Fruit fly (Drosophila melanogaster): ENCODE measurements around the gene fid.
A peak's percentile ranks its signal among the peaks of the same experiment; 100 is the strongest.

Gene fid

dm6 chr3R:26007964-26008868 is 38.3 kb downstream of the fid start:
- TF ChIP-seq CG11294 (GFP tag; IDR thresholded peaks at IDR 0.05) = no peak
- TF ChIP-seq CG6854 (GFP tag; optimal IDR thresholded peaks at IDR 0.05) = peak; percentile 89
- peak; percentile 39 for TF ChIP-seq fd59A (GFP tag; optimal IDR thresholded peaks at IDR 0.05)
- no peak for TF ChIP-seq CG7368 (GFP tag; optimal IDR thresholded peaks at IDR 0.05)
- TF ChIP-seq dsx (GFP tag; optimal IDR thresholded peaks at IDR 0.05; ENCODE audit: poor library complexity, severe bottlenecking) = peak; percentile 71
- TF ChIP-seq CG6808 (GFP tag; optimal IDR thresholded peaks at IDR 0.05) = peak; percentile 71
- peak; percentile 14 for TF ChIP-seq Hr4 (GFP tag; optimal IDR thresholded peaks at IDR 0.05)
- TF ChIP-seq topi (GFP tag; optimal IDR thresholded peaks at IDR 0.05) = peak; percentile 51
- no peak for TF ChIP-seq Hr38 (GFP tag; optimal IDR thresholded peaks at IDR 0.05)
- peak; percentile 21 for TF ChIP-seq Eip75B (GFP tag; optimal IDR thresholded peaks at IDR 0.05)
- peak; percentile 45 for TF ChIP-seq CG16779 (tag; optimal IDR thresholded peaks at IDR 0.05)
- peak; percentile 23 for TF ChIP-seq acj6 (GFP tag; optimal IDR thresholded peaks at IDR 0.05)
- TF ChIP-seq ss (GFP tag; optimal IDR thresholded peaks at IDR 0.05) = peak; percentile 85 to 98
- TF ChIP-seq OdsH (GFP tag; optimal IDR thresholded peaks at IDR 0.05) = no peak
- TF ChIP-seq svp (GFP tag) = peak; percentile 79
- peak; percentile 9 for TF ChIP-seq fd85E (GFP tag; optimal IDR thresholded peaks at IDR 0.05)
- no peak for TF ChIP-seq Sox15 (GFP tag; optimal IDR thresholded peaks at IDR 0.05)
- peak; percentile 29 for TF ChIP-seq CG6792 (GFP tag; optimal IDR thresholded peaks at IDR 0.05)
- TF ChIP-seq lz (GFP tag; optimal IDR thresholded peaks at IDR 0.05) = no peak
- TF ChIP-seq CG6276 (GFP tag; optimal IDR thresholded peaks at IDR 0.05) = peak; percentile 51
- peak; percentile 74 for TF ChIP-seq spab (GFP tag; optimal IDR thresholded peaks at IDR 0.05)
- TF ChIP-seq Met (GFP tag; optimal IDR thresholded peaks at IDR 0.05) = peak; percentile 91
- TF ChIP-seq Ets96B (tag; optimal IDR thresholded peaks at IDR 0.05) = peak; percentile 41
- TF ChIP-seq salr (GFP tag; optimal IDR thresholded peaks at IDR 0.05) = peak in 1 of 2 experiments; percentile 68
- TF ChIP-seq vri (GFP tag; optimal IDR thresholded peaks at IDR 0.05) = peak; percentile 58
- TF ChIP-seq CG10669 (GFP tag; optimal IDR thresholded peaks at IDR 0.05) = peak; percentile 71
- TF ChIP-seq Gug (GFP tag; IDR thresholded peaks at IDR 0.05) = peak; percentile 44
- TF ChIP-seq CG11902 (GFP tag; optimal IDR thresholded peaks at IDR 0.05) = no peak
- TF ChIP-seq pdm3 (GFP tag; optimal IDR thresholded peaks at IDR 0.05) = peak; percentile 42
- peak; percentile 1 for TF ChIP-seq Blimp-1 (GFP tag; optimal IDR thresholded peaks at IDR 0.05)
- TF ChIP-seq CG10631 (GFP tag; optimal IDR thresholded peaks at IDR 0.05) = peak; percentile 17
- no peak for TF ChIP-seq CG11762 (GFP tag; optimal IDR thresholded peaks at IDR 0.05; ENCODE audit: insufficient read depth)
- TF ChIP-seq CG3032 (tag; optimal IDR thresholded peaks at IDR 0.05) = peak; percentile 14
- TF ChIP-seq CG9139 (GFP tag; optimal IDR thresholded peaks at IDR 0.05) = peak; percentile 88
- TF ChIP-seq fkh (GFP tag; optimal IDR thresholded peaks at IDR 0.05) = peak; percentile 8
- peak; percentile 86 for TF ChIP-seq CG6163 (GFP tag; IDR thresholded peaks at IDR 0.05)
- TF ChIP-seq CG31627 (GFP tag; optimal IDR thresholded peaks at IDR 0.05) = peak; percentile 46
- peak; percentile 39 for TF ChIP-seq cyc (GFP tag; optimal IDR thresholded peaks at IDR 0.05)
- TF ChIP-seq Eip93F (GFP tag; optimal IDR thresholded peaks at IDR 0.05) = no peak
- TF ChIP-seq Hr39 (GFP tag; optimal IDR thresholded peaks at IDR 0.05) = peak; percentile 27
- TF ChIP-seq CG8119 (GFP tag; IDR thresholded peaks at IDR 0.05) = peak; percentile 69
- TF ChIP-seq Sox14 (GFP tag; optimal IDR thresholded peaks at IDR 0.05) = peak; percentile 19
- peak; percentile 50 for TF ChIP-seq Lpt (GFP tag; optimal IDR thresholded peaks at IDR 0.05)
- peak; percentile 64 for TF ChIP-seq CG15336 (GFP tag; IDR thresholded peaks at IDR 0.05)
- peak; percentile 40 for TF ChIP-seq esn (GFP tag; optimal IDR thresholded peaks at IDR 0.05)
- TF ChIP-seq eg (GFP tag; IDR thresholded peaks at IDR 0.05) = peak; percentile 80
- TF ChIP-seq net (GFP tag; optimal IDR thresholded peaks at IDR 0.05) = peak; percentile 67
- peak; percentile 52 for TF ChIP-seq achi (GFP tag; optimal IDR thresholded peaks at IDR 0.05)
- peak; percentile 43 for TF ChIP-seq Smox (GFP tag; optimal IDR thresholded peaks at IDR 0.05)
- TF ChIP-seq dac (GFP tag; optimal IDR thresholded peaks at IDR 0.05) = no peak
